Fruit fly (Drosophila melanogaster) whole organism, embryonic: ENCODE data around the gene CG31126.

Experiments
- BEAF-32 ChIP-seq: fragments of 200-800 bp; sonication (Bioruptor generic); optimal IDR thresholded peaks from 3 replicates; lab custom pipeline; 2017; ENCODE audit warnings: missing biosample characterization, missing genetic modification characterization, mild to moderate bottlenecking, moderate library complexity, missing genetic modification reagents
- CG14014 ChIP-seq: fragments of 200-800 bp; sonication (Bioruptor generic); IDR thresholded peaks from 2 replicates; pipeline ENCODE4 v1.3.6; 2022; ENCODE audit warnings: missing biosample characterization, missing genetic modification characterization
- CG14441 ChIP-seq: fragments of 200-800 bp; sonication (Bioruptor generic); IDR thresholded peaks from 2 replicates; pipeline ENCODE4 v1.3.6; 2022; ENCODE audit warnings: missing biosample characterization, missing genetic modification characterization
- CG14860 ChIP-seq: fragments of 200-800 bp; sonication (Bioruptor generic); IDR thresholded peaks from 3 replicates; pipeline ENCODE4 v1.3.6; 2022; ENCODE audit warnings: missing biosample characterization, missing genetic modification characterization; ENCODE audit not compliant: partially characterized antibody
- CG17568 ChIP-seq: fragments of 200-800 bp; sonication (Bioruptor generic); optimal IDR thresholded peaks from 2 replicates; lab custom pipeline; 2018; ENCODE audit warnings: missing biosample characterization, mild to moderate bottlenecking, missing genetic modification characterization, moderate library complexity
- CG17829 ChIP-seq: fragments of 200-800 bp; optimal IDR thresholded peaks from 2 replicates; lab custom pipeline; 2019; ENCODE audit warnings: missing biosample characterization, mild to moderate bottlenecking, missing genetic modification characterization, moderate library complexity
- CG1832 ChIP-seq: fragments of 200-800 bp; sonication (Bioruptor generic); optimal IDR thresholded peaks from 2 replicates; lab custom pipeline; 2017; ENCODE audit warnings: missing biosample characterization, mild to moderate bottlenecking, missing genetic modification characterization, inconsistent platforms
- CG3065 ChIP-seq: fragments of 200-800 bp; sonication (Bioruptor generic); optimal IDR thresholded peaks from 2 replicates; lab custom pipeline; 2016; ENCODE audit warnings: missing biosample characterization, missing genetic modification characterization
- CG3847 ChIP-seq: fragments of 200-800 bp; sonication (Bioruptor generic); IDR thresholded peaks from 2 replicates; pipeline ENCODE4 v1.3.6; 2022; ENCODE audit warnings: missing biosample characterization, missing genetic modification characterization
- CG4404 ChIP-seq: fragments of 200-800 bp; sonication (Bioruptor generic); IDR thresholded peaks from 2 replicates; pipeline ENCODE4 v1.3.6; 2022; ENCODE audit warnings: missing biosample characterization, missing genetic modification characterization
- CG5245 ChIP-seq: fragments of 200-800 bp; sonication (Bioruptor generic); optimal IDR thresholded peaks from 3 replicates; lab custom pipeline; 2016; ENCODE audit warnings: missing biosample characterization, missing genetic modification characterization
- CG6854 ChIP-seq: fragments of 200-800 bp; sonication (Bioruptor generic); optimal IDR thresholded peaks from 3 replicates; lab custom pipeline; 2017; ENCODE audit warnings: missing biosample characterization, mild to moderate bottlenecking, missing genetic modification characterization
- CG7928 ChIP-seq: fragments of 200-800 bp; sonication (Bioruptor generic); optimal IDR thresholded peaks from 2 replicates; lab custom pipeline; 2017; ENCODE audit warnings: missing biosample characterization, mild to moderate bottlenecking, missing genetic modification characterization
- D ChIP-seq, 2 experiments: fragments of 200-800 bp in 1 of 2; fragments of >200 bp in 1 of 2; sonication (Bioruptor generic) in 1 of 2; optimal IDR thresholded peaks; 2 replicates in 1 of 2; 3 replicates in 1 of 2; lab custom pipeline; 2017; ENCODE audit warnings: mild to moderate bottlenecking in 1 of 2, missing biosample characterization in 1 of 2, missing genetic modification characterization in 1 of 2, missing genetic modification reagents in 1 of 2
- Fer1 ChIP-seq: fragments of 200-800 bp; sonication (Bioruptor generic); optimal IDR thresholded peaks from 2 replicates; lab custom pipeline; 2017; ENCODE audit warnings: missing biosample characterization, mild to moderate bottlenecking, missing genetic modification characterization
- HLH4C ChIP-seq: fragments of 200-800 bp; sonication (Bioruptor generic); IDR thresholded peaks from 3 replicates; pipeline ENCODE4 v1.3.6; 2022; ENCODE audit warnings: missing biosample characterization, missing genetic modification characterization; ENCODE audit not compliant: partially characterized antibody
- Hr51 ChIP-seq, 2 experiments: fragments of 200-800 bp; sonication (Bioruptor generic); optimal IDR thresholded peaks; 2 replicates in 1 of 2; 3 replicates in 1 of 2; lab custom pipeline; 2016 to 2018; ENCODE audit warnings: missing biosample characterization in 2 of 2, missing genetic modification characterization in 2 of 2, mild to moderate bottlenecking in 1 of 2, moderate library complexity in 1 of 2
- Hsf ChIP-seq: fragments of 200-800 bp; sonication (Bioruptor generic); optimal IDR thresholded peaks from 3 replicates; lab custom pipeline; 2016; ENCODE audit warnings: missing biosample characterization, missing genetic modification characterization
- Lhr ChIP-seq: fragments of 200-800 bp; sonication (Bioruptor generic); optimal IDR thresholded peaks from 3 replicates; lab custom pipeline; 2017; ENCODE audit warnings: mild to moderate bottlenecking, missing biosample characterization, missing genetic modification reagents, missing genetic modification characterization
- MTF-1 ChIP-seq: fragments of 200-800 bp; sonication (Bioruptor generic); optimal IDR thresholded peaks from 2 replicates; lab custom pipeline; 2018; ENCODE audit warnings: missing biosample characterization, mild to moderate bottlenecking, missing genetic modification characterization, borderline replicate concordance
- Neu2 ChIP-seq: fragments of 200-800 bp; sonication (Bioruptor generic); optimal IDR thresholded peaks from 3 replicates; lab custom pipeline; 2016; ENCODE audit warnings: missing biosample characterization, missing genetic modification characterization, borderline replicate concordance
- Ptx1 ChIP-seq: fragments of 200-800 bp; sonication (Bioruptor generic); IDR thresholded peaks from 2 replicates; pipeline ENCODE4 v1.3.6; 2022; ENCODE audit warnings: missing biosample characterization, missing genetic modification characterization
- Scr ChIP-seq: fragments of 200-800 bp; sonication (Bioruptor generic); IDR thresholded peaks from 2 replicates; pipeline ENCODE4 v1.3.6; 2022; ENCODE audit warnings: missing biosample characterization, missing genetic modification characterization; ENCODE audit not compliant: partially characterized antibody
- Sin3A ChIP-seq: fragments of >200 bp; optimal IDR thresholded peaks from 2 replicates; lab custom pipeline; 2018
- Sox100B ChIP-seq: fragments of 200-800 bp; sonication (Bioruptor generic); optimal IDR thresholded peaks from 3 replicates; lab custom pipeline; 2018; ENCODE audit warnings: missing biosample characterization, mild to moderate bottlenecking, missing genetic modification characterization
- Sox102F ChIP-seq: fragments of 200-800 bp; sonication (Bioruptor generic); optimal IDR thresholded peaks from 2 replicates; lab custom pipeline; 2018; ENCODE audit warnings: missing biosample characterization, mild to moderate bottlenecking, missing genetic modification characterization, moderate library complexity
- Sry-δ ChIP-seq: fragments of 200-800 bp; sonication (Bioruptor generic); optimal IDR thresholded peaks from 2 replicates; lab custom pipeline; 2016; ENCODE audit warnings: missing biosample characterization, missing genetic modification characterization
- Stat92E ChIP-seq, 3 experiments: fragments of >200 bp in 2 of 3; fragments of 200-800 bp in 1 of 3; sonication (Bioruptor generic) in 1 of 3; optimal IDR thresholded peaks; 2 replicates each; lab custom pipeline; 2017 to 2019; ENCODE audit warnings: missing biosample characterization in 3 of 3, missing genetic modification characterization in 3 of 3, mild to moderate bottlenecking in 1 of 3, moderate library complexity in 1 of 3
- ab ChIP-seq: fragments of 200-800 bp; sonication (Bioruptor generic); optimal IDR thresholded peaks from 2 replicates; lab custom pipeline; 2016; ENCODE audit warnings: missing biosample characterization, missing genetic modification characterization
- aop ChIP-seq: fragments of 200-800 bp; sonication (Bioruptor generic); IDR thresholded peaks from 2 replicates; pipeline ENCODE4 v1.3.6; 2022; ENCODE audit warnings: missing biosample characterization, missing genetic modification characterization
- ato ChIP-seq: fragments of 200-800 bp; sonication (Bioruptor generic); IDR thresholded peaks from 2 replicates; pipeline ENCODE4 v1.3.6; 2022; ENCODE audit warnings: missing biosample characterization, missing genetic modification characterization; ENCODE audit not compliant: partially characterized antibody
- btn ChIP-seq: fragments of 200-800 bp; sonication (Bioruptor generic); optimal IDR thresholded peaks from 2 replicates; lab custom pipeline; 2016; ENCODE audit warnings: missing biosample characterization, missing genetic modification characterization
- croc ChIP-seq: fragments of 200-800 bp; sonication (Bioruptor generic); conservative IDR thresholded peaks from 3 replicates; pipeline ENCODE4 v1.3.6; 2022; ENCODE audit warnings: missing biosample characterization, missing genetic modification characterization
- crp ChIP-seq, 2 experiments: fragments of 200-800 bp; sonication (Bioruptor generic); optimal IDR thresholded peaks; 2 replicates in 1 of 2; 3 replicates in 1 of 2; lab custom pipeline; 2017; ENCODE audit warnings: missing biosample characterization in 2 of 2, missing genetic modification characterization in 2 of 2, mild to moderate bottlenecking in 1 of 2, moderate library complexity in 1 of 2
- dysf ChIP-seq: fragments of 200-800 bp; sonication (Bioruptor generic); IDR thresholded peaks from 3 replicates; pipeline ENCODE4 v1.3.6; 2022; ENCODE audit warnings: missing biosample characterization, missing genetic modification characterization
- eve ChIP-seq, 2 experiments: fragments of >200 bp; optimal IDR thresholded peaks; 2 replicates each; lab custom pipeline; 2017; ENCODE audit warnings: missing biosample characterization in 2 of 2, missing genetic modification characterization in 2 of 2
- fru ChIP-seq: fragments of >200 bp; optimal IDR thresholded peaks from 2 replicates; lab custom pipeline; 2017
- fu2 ChIP-seq: fragments of 200-800 bp; sonication (Bioruptor generic); optimal IDR thresholded peaks from 2 replicates; lab custom pipeline; 2016; ENCODE audit warnings: missing biosample characterization, missing genetic modification characterization
- h ChIP-seq: fragments of >200 bp; optimal IDR thresholded peaks from 2 replicates; lab custom pipeline; 2017
- jigr1 ChIP-seq: fragments of 200-800 bp; sonication (Bioruptor generic); IDR thresholded peaks from 3 replicates; pipeline ENCODE4 v1.3.6; 2022; ENCODE audit warnings: missing biosample characterization, missing genetic modification characterization
- kay ChIP-seq: fragments of 200-800 bp; sonication (Bioruptor generic); optimal IDR thresholded peaks from 2 replicates; lab custom pipeline; 2016; ENCODE audit warnings: missing biosample characterization, missing genetic modification characterization
- nmo ChIP-seq: fragments of 200-800 bp; sonication (Bioruptor generic); optimal IDR thresholded peaks from 2 replicates; lab custom pipeline; 2018; ENCODE audit warnings: missing biosample characterization, mild to moderate bottlenecking, missing genetic modification characterization, moderate library complexity
- oc ChIP-seq: fragments of 200-800 bp; sonication (Bioruptor generic); optimal IDR thresholded peaks from 2 replicates; lab custom pipeline; 2018; ENCODE audit warnings: missing biosample characterization, mild to moderate bottlenecking, missing genetic modification characterization, moderate library complexity
- pzg ChIP-seq: fragments of 200-800 bp; sonication (Bioruptor generic); optimal IDR thresholded peaks from 3 replicates; lab custom pipeline; 2018; ENCODE audit warnings: missing biosample characterization, mild to moderate bottlenecking, missing genetic modification characterization, moderate library complexity
- schlank ChIP-seq: fragments of 200-800 bp; sonication (Bioruptor generic); optimal IDR thresholded peaks from 2 replicates; lab custom pipeline; 2018; ENCODE audit warnings: missing biosample characterization, mild to moderate bottlenecking, missing genetic modification characterization
- sens ChIP-seq: fragments of 200-800 bp; sonication (Bioruptor generic); peaks from one replicate; lab custom pipeline; 2016; ENCODE audit warnings: missing biosample characterization, missing genetic modification characterization
- slbo ChIP-seq: fragments of 200-800 bp; sonication (Bioruptor generic); IDR thresholded peaks from 2 replicates; pipeline ENCODE4 v1.3.6; 2022; ENCODE audit warnings: missing biosample characterization, missing genetic modification characterization
- twi ChIP-seq: fragments of 200-800 bp; optimal IDR thresholded peaks from 2 replicates; lab custom pipeline; 2019; ENCODE audit warnings: missing biosample characterization, mild to moderate bottlenecking, missing genetic modification characterization, moderate library complexity
- unpg ChIP-seq: fragments of 200-800 bp; sonication (Bioruptor generic); optimal IDR thresholded peaks from 3 replicates; lab custom pipeline; 2018; ENCODE audit warnings: missing biosample characterization, mild to moderate bottlenecking, missing genetic modification characterization, moderate library complexity
- zen ChIP-seq: fragments of 200-800 bp; sonication (Bioruptor generic); optimal IDR thresholded peaks from 3 replicates; lab custom pipeline; 2018; ENCODE audit warnings: missing biosample characterization, mild to moderate bottlenecking, missing genetic modification characterization, moderate library complexity
- zfh2 ChIP-seq: fragments of 200-800 bp; sonication (Bioruptor generic); optimal IDR thresholded peaks from 2 replicates; lab custom pipeline; 2016; ENCODE audit warnings: missing biosample characterization, missing genetic modification characterization

The CG31126 gene

dm6 chr3R:24649923-24650322 lies 9.5 kb upstream of the CG31126 start, which contains the start of the genes puf and ash2 (continued):
- TF ChIP-seq fu2 (GFP tag; lab: Kevin White, UChicago) (no peak), dysf (GFP tag; lab: Robert Waterston, UW) (no peak), kay (GFP tag; lab: Kevin White, UChicago) (no peak), Sin3A (peak; percentile 74), Neu2 (GFP tag; lab: Kevin White, UChicago) (no peak), twi (no peak), CG14441 (no peak), jigr1 (GFP tag; lab: Robert Waterston, UW) (no peak), btn (GFP tag; lab: Kevin White, UChicago) (no peak), D (optimal IDR thresholded peaks at IDR 0.05; lab: Kevin White, UChicago) (no peak), D (GFP tag; optimal IDR thresholded peaks at IDR 0.05; lab: Kevin White, UChicago) (no peak), CG5245 (no peak), h (no peak), schlank (tag; lab: Kevin White, UChicago) (no peak), CG14014 (GFP tag; lab: Robert Waterston, UW) (no peak), CG17829 (tag; lab: Kevin White, UChicago) (peak; percentile 36), BEAF-32 (GFP tag; lab: Kevin White, UChicago) (peak; percentile 55), CG17568 (GFP tag; lab: Kevin White, UChicago) (no peak), Stat92E (GFP tag; optimal IDR thresholded peaks at IDR 0.05; lab: Kevin White, UChicago) (peak in 1 of 3 experiments; percentile 25), Sry-δ (peak; percentile 65), unpg (GFP tag; lab: Kevin White, UChicago) (no peak), ab (no peak), croc (no peak), crp (GFP tag; optimal IDR thresholded peaks at IDR 0.05; lab: Kevin White, UChicago) (peak in 1 of 2 experiments; percentile 73), nmo (peak; percentile 25), CG3065 (no peak), zen (no peak), MTF-1 (GFP tag; lab: Kevin White, UChicago) (no peak), aop (GFP tag; lab: Robert Waterston, UW) (no peak), sens (no peak), Sox102F (no peak), CG7928 (no peak), CG3847 (GFP tag; lab: Robert Waterston, UW) (peak; percentile 53), eve (GFP tag; optimal IDR thresholded peaks at IDR 0.05; lab: Kevin White, UChicago) (no peak), Hr51 (GFP tag; optimal IDR thresholded peaks at IDR 0.05; lab: Kevin White, UChicago) (no peak), Ptx1 (no peak), fru (lab: Kevin White, UChicago) (no peak), ato (GFP tag; lab: Robert Waterston, UW) (peak; percentile 58), zfh2 (GFP tag; lab: Kevin White, UChicago) (no peak), Sox100B (GFP tag; lab: Kevin White, UChicago) (no peak), HLH4C (GFP tag; lab: Robert Waterston, UW) (peak; percentile 58; the same call in 2 of the 3 replicates), CG14860 (GFP tag; lab: Robert Waterston, UW) (peak; percentile 44; the same call in 2 of the 3 replicates), Fer1 (no peak), Hsf (GFP tag; lab: Kevin White, UChicago) (no peak), slbo (GFP tag; lab: Robert Waterston, UW) (peak; percentile 22; the same call in 1 of the 2 replicates), CG4404 (GFP tag; lab: Robert Waterston, UW) (no peak), Lhr (no peak), CG6854 (no peak), Scr (GFP tag; lab: Robert Waterston, UW) (peak; percentile 46), pzg (GFP tag; lab: Kevin White, UChicago) (peak; percentile 93), CG1832 (GFP tag; lab: Kevin White, UChicago) (no peak), oc (tag; lab: Kevin White, UChicago) (no peak)
